Fruit fly (Drosophila melanogaster): ENCODE data around the gene Tif-IA.

Gene Tif-IA

DNA sequence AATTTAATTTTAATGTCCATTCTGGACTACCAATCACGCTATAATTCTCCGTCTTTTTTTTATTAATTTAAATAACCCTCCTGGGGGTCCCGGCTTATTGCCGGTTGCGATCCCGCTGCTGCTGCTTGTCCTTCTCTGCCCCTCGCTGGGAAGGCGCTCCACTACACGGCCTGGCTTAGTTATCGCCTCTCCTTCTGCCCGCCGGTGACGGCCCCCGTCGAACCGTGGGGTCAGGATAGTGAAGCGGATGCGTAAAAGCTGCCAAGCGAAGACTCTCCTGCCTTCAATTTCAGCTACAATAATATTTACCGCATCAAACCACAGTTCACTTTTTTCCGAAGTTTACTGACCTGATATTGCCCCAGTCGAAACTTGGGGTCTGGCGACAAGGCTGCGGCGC, 32.2 kb downstream of the Tif-IA start (continued):
- TF ChIP-seq inv (GFP tag; IDR thresholded peaks at IDR 0.05; ENCODE audit: partially characterized antibody): no peak
- TF ChIP-seq CG14860 (GFP tag; IDR thresholded peaks at IDR 0.05; ENCODE audit: partially characterized antibody): peak; percentile 28; the same call in 1 of the 3 replicates
- no peak for TF ChIP-seq tgo (GFP tag; IDR thresholded peaks at IDR 0.05)
- peak; percentile 25; the same call in 2 of the 3 replicates for TF ChIP-seq knrl (GFP tag; IDR thresholded peaks at IDR 0.05; ENCODE audit: partially characterized antibody)
- TF ChIP-seq D19B (GFP tag; optimal IDR thresholded peaks at IDR 0.05): no peak
- no peak for TF ChIP-seq Dip3 (GFP tag; optimal IDR thresholded peaks at IDR 0.05)
- TF ChIP-seq Bteb2 (GFP tag; optimal IDR thresholded peaks at IDR 0.05): no peak
- TF ChIP-seq Rx (GFP tag; IDR thresholded peaks at IDR 0.05): 0 out of 2 replicates have a peak, but pooled peaks have one; percentile 12
- TF ChIP-seq row (GFP tag; IDR thresholded peaks at IDR 0.05): no peak
- TF ChIP-seq chif (GFP tag; optimal IDR thresholded peaks at IDR 0.05): no peak
- peak; percentile 43; the same call in 1 of the 2 replicates for TF ChIP-seq ssp (GFP tag; IDR thresholded peaks at IDR 0.05)
- no peak for TF ChIP-seq zfh2 (GFP tag; optimal IDR thresholded peaks at IDR 0.05)
- TF ChIP-seq gt (GFP tag; IDR thresholded peaks at IDR 0.05): 0 out of 2 replicates have a peak, but pooled peaks have one; percentile 13
- TF ChIP-seq ap (GFP tag; IDR thresholded peaks at IDR 0.05): 0 out of 2 replicates have a peak, but pooled peaks have one; percentile 12
- no peak for TF ChIP-seq cad (GFP tag; optimal IDR thresholded peaks at IDR 0.05)
- TF ChIP-seq dpn (GFP tag; optimal IDR thresholded peaks at IDR 0.05): no peak
- TF ChIP-seq dysf (GFP tag; IDR thresholded peaks at IDR 0.05): no peak
- no peak for TF ChIP-seq slbo (GFP tag; IDR thresholded peaks at IDR 0.05)

DNA sequence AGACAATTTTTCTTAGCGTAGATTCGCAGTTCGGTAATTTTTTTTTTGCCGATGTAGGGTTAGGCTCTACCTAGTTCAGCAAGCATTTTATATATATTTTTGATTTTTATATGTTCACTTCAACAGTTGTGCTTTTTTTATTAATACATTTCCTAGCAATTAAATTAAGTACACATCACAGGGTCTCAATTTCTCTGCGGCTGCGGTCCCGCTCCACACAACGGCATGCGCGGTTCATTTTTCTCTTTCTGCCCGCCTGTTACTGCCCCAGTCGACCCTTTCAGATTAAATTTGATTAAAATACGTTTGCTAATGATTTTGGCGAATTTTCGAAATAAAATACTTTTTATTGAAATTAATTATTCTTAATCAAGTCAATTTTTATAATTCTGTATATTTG, 43.1 kb downstream of the Tif-IA start:
- no peak for TF ChIP-seq CG34422 (GFP tag; IDR thresholded peaks at IDR 0.05)
- peak; percentile 46 for TF ChIP-seq CG1603 (tag; optimal IDR thresholded peaks at IDR 0.05)
- peak; percentile 98 for TF ChIP-seq CG17802 (tag; optimal IDR thresholded peaks at IDR 0.05)
- peak; percentile 77 for TF ChIP-seq ssp (GFP tag; IDR thresholded peaks at IDR 0.05)
- TF ChIP-seq CG30020 (tag; optimal IDR thresholded peaks at IDR 0.05): peak; percentile 87
- TF ChIP-seq CG1024 (GFP tag; IDR thresholded peaks at IDR 0.05): peak; percentile 78; the same call in 1 of the 2 replicates
- no peak for TF ChIP-seq B-H1 (GFP tag; IDR thresholded peaks at IDR 0.05)
